Fruit fly (Drosophila melanogaster): ENCODE measurements around the gene Doc3.

Gene Doc3

dm6 chr3L:9041042-9041477, 36.1 kb downstream of the Doc3 start, which contains the start of gene Doc1:
TSS of gene Doc1 (plus strand) at chr3L:9041375.
- no peak for TF ChIP-seq salr (GFP tag; optimal IDR thresholded peaks at IDR 0.05)
- no peak for TF ChIP-seq CG31627 (GFP tag; optimal IDR thresholded peaks at IDR 0.05)
- no peak for TF ChIP-seq CG8319 (GFP tag; optimal IDR thresholded peaks at IDR 0.05)
- no peak for TF ChIP-seq fd85E (GFP tag; optimal IDR thresholded peaks at IDR 0.05)
- peak in 1 of 2 experiments; percentile 13 for TF ChIP-seq ss (GFP tag; optimal IDR thresholded peaks at IDR 0.05)
- TF ChIP-seq CG6163 (GFP tag; IDR thresholded peaks at IDR 0.05), result peak; percentile 23; the same call in 1 of the 3 replicates
- TF ChIP-seq CG9139 (GFP tag; optimal IDR thresholded peaks at IDR 0.05), result no peak
- TF ChIP-seq svp (GFP tag), result no peak
- peak; percentile 25 for TF ChIP-seq Eip78C (GFP tag)
- no peak for TF ChIP-seq Hr39 (GFP tag; optimal IDR thresholded peaks at IDR 0.05)
- TF ChIP-seq Sox15 (GFP tag; optimal IDR thresholded peaks at IDR 0.05), result no peak
- no peak for TF ChIP-seq CG6854 (GFP tag; optimal IDR thresholded peaks at IDR 0.05)

- no peak for TF ChIP-seq fkh (GFP tag; optimal IDR thresholded peaks at IDR 0.05)
These were observed 37.4 kb downstream of the Doc3 start for dm6 chr3L:9042200-9042988.

DNA sequence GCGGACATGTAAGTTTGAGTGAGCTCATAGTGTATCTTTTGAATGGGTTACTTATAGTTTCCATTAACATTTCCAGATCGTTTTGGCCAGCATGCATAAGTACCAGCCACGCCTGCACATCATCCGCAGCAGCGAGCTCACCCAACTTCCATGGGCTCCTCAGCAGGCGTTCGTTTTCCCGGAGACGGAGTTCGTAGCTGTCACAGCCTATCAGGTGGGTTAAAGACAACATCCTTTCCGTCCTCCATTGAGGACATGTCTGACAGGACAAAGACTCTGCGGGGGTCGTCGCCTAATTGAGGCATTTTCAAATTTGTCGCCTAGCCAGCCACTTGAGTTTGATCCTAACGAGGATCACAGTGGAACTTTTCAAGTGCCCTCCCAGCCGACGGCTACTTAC, 38.7 kb downstream of the Doc3 start:
- TF ChIP-seq CG15336 (GFP tag; IDR thresholded peaks at IDR 0.05) (no peak), net (GFP tag; optimal IDR thresholded peaks at IDR 0.05) (no peak), spab (GFP tag; optimal IDR thresholded peaks at IDR 0.05) (no peak), cyc (GFP tag; optimal IDR thresholded peaks at IDR 0.05) (no peak), topi (GFP tag; optimal IDR thresholded peaks at IDR 0.05) (no peak)

DNA sequence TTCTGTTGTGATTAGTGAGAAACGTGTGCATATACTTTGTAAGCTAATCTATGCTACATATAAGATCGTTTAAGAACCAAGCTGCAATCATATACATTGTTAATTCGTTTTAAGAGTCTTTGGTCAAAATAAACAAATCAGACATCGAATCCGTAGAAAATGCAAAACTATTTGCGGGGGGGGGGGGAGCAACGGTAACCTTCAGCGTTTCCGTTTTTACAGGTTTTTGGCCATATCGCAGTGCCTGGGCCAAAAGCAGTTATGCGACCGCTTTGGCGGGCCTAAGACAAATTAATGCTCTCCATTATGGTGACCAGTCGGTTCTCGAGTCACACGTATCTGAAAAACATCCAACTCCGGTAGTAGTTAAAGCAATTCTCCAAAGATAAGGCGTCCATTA, 39.9 kb downstream of the Doc3 start:
- no peak for TF ChIP-seq CG10669 (GFP tag; optimal IDR thresholded peaks at IDR 0.05)
- no peak for TF ChIP-seq fkh (GFP tag; optimal IDR thresholded peaks at IDR 0.05)
- TF ChIP-seq Ets21C (GFP tag; optimal IDR thresholded peaks at IDR 0.05), result no peak
- no peak for TF ChIP-seq CG31627 (GFP tag; optimal IDR thresholded peaks at IDR 0.05)
- no peak for TF ChIP-seq CG16779 (tag; optimal IDR thresholded peaks at IDR 0.05)
- no peak for TF ChIP-seq CG6792 (GFP tag; optimal IDR thresholded peaks at IDR 0.05)
- TF ChIP-seq Sox102F (GFP tag; optimal IDR thresholded peaks at IDR 0.05), result no peak
- no peak for TF ChIP-seq CG8319 (GFP tag; optimal IDR thresholded peaks at IDR 0.05)
- no peak for TF ChIP-seq pdm3 (GFP tag; optimal IDR thresholded peaks at IDR 0.05)
- TF ChIP-seq fd59A (GFP tag; optimal IDR thresholded peaks at IDR 0.05), result no peak
- TF ChIP-seq CG11762 (GFP tag; optimal IDR thresholded peaks at IDR 0.05; ENCODE audit: insufficient read depth), result no peak
- TF ChIP-seq CG15336 (GFP tag; IDR thresholded peaks at IDR 0.05), result no peak
- TF ChIP-seq Met (GFP tag; optimal IDR thresholded peaks at IDR 0.05), result no peak
- TF ChIP-seq CG6276 (GFP tag; optimal IDR thresholded peaks at IDR 0.05), result no peak
- no peak for TF ChIP-seq acj6 (GFP tag; optimal IDR thresholded peaks at IDR 0.05)
- no peak for TF ChIP-seq OdsH (GFP tag; optimal IDR thresholded peaks at IDR 0.05)

DNA sequence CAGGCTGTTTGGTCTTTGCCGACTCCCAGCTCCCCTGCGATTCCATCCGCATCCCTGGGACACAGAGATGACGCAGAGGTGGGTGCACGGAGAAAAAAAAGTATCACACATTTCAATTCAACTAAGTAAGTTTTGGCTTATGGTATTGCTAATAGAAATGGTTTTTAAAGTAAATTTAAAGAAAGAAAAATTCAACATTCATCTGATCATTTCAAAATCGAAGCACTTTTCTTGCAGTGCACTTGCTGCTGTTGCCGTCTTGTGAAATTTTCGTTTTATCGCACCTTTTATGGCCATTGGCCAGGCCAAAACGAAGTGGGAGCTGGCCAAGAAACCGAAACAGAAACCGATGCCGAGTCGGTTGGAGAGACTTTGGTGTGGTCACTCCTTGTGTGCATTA, 40.3 kb downstream of the Doc3 start:
- no peak for TF ChIP-seq Hr38 (GFP tag; optimal IDR thresholded peaks at IDR 0.05)
- TF ChIP-seq Blimp-1 (GFP tag; optimal IDR thresholded peaks at IDR 0.05), result peak; percentile 64
- peak; percentile 43 for TF ChIP-seq Eip93F (GFP tag; optimal IDR thresholded peaks at IDR 0.05)
- TF ChIP-seq CG6276 (GFP tag; optimal IDR thresholded peaks at IDR 0.05), result peak; percentile 71
- TF ChIP-seq net (GFP tag; optimal IDR thresholded peaks at IDR 0.05), result peak; percentile 52
- no peak for TF ChIP-seq salr (GFP tag; optimal IDR thresholded peaks at IDR 0.05)
- TF ChIP-seq CG8319 (GFP tag; optimal IDR thresholded peaks at IDR 0.05), result peak; percentile 71
- peak; percentile 58 for TF ChIP-seq CG8632 (GFP tag; optimal IDR thresholded peaks at IDR 0.05)
- peak; percentile 90 for TF ChIP-seq eg (GFP tag; IDR thresholded peaks at IDR 0.05)
- peak; percentile 78 for TF ChIP-seq CG11902 (GFP tag; optimal IDR thresholded peaks at IDR 0.05)
- TF ChIP-seq topi (GFP tag; optimal IDR thresholded peaks at IDR 0.05), result peak; percentile 91
- TF ChIP-seq lz (GFP tag; optimal IDR thresholded peaks at IDR 0.05), result peak; percentile 78
- TF ChIP-seq svp (GFP tag), result peak; percentile 94
- peak; percentile 60 for TF ChIP-seq Gug (GFP tag; IDR thresholded peaks at IDR 0.05)
- TF ChIP-seq CG6854 (GFP tag; optimal IDR thresholded peaks at IDR 0.05), result peak; percentile 73
- TF ChIP-seq CG3919 (GFP tag; optimal IDR thresholded peaks at IDR 0.05), result peak; percentile 84
- TF ChIP-seq fkh (GFP tag; optimal IDR thresholded peaks at IDR 0.05), result peak; percentile 5
- peak; percentile 60 for TF ChIP-seq Ets96B (tag; optimal IDR thresholded peaks at IDR 0.05)
- peak; percentile 69 for TF ChIP-seq CG34406 (GFP tag; optimal IDR thresholded peaks at IDR 0.05)
- peak; percentile 83 for TF ChIP-seq esn (GFP tag; optimal IDR thresholded peaks at IDR 0.05)
- peak; percentile 65 for TF ChIP-seq CG10631 (GFP tag; optimal IDR thresholded peaks at IDR 0.05)
- TF ChIP-seq pdm3 (GFP tag; optimal IDR thresholded peaks at IDR 0.05), result peak; percentile 73

Data from whole organism, prepupa.